Worm (Caenorhabditis elegans): Measurements from ENCODE around the gene C29E4.14.

ce11 chrIII:7892333-7892732 is 27.6 kb upstream of the C29E4.14 start:
- TF ChIP-seq ZK546.5 (tag; optimal IDR thresholded peaks at IDR 0.05), result no peak
- TF ChIP-seq nhr-11 (tag; optimal IDR thresholded peaks at IDR 0.05), result no peak
- no peak for TF ChIP-seq nhr-21 (tag; optimal IDR thresholded peaks at IDR 0.05)
- TF ChIP-seq egl-27 (tag; optimal IDR thresholded peaks at IDR 0.05), result no peak
- no peak for TF ChIP-seq lin-13 (GFP tag; optimal IDR thresholded peaks at IDR 0.05)

Measured in whole organism, L2 larva.